Worm (Caenorhabditis elegans) whole organism, L4/young adult: ENCODE measurements around the gene F35E8.9.

Experiments
- W03F9.2 ChIP-seq: fragments of 150-350 bp; optimal IDR thresholded peaks from 2 replicates; lab custom pipeline; 2014; ENCODE audit warnings: missing biosample characterization, missing genetic modification characterization
- dao-5 ChIP-seq: sonication (generic microtip); optimal IDR thresholded peaks from 2 replicates; lab custom pipeline; 2016; ENCODE audit warnings: missing genotype, missing genetic modification characterization, moderate library complexity, missing compliant biosample characterization
- him-1 ChIP-seq: sonication (generic microtip); optimal IDR thresholded peaks from 2 replicates; lab custom pipeline; 2016; ENCODE audit warnings: missing genotype, missing genetic modification reagents, missing genetic modification characterization, missing compliant biosample characterization

ce11 chrV:15896671-15897070 is 20.7 kb downstream of the F35E8.9 start, which contains the start of gene nhr-213:
- no peak for TF ChIP-seq W03F9.2 (tag; lab: Kevin White, UChicago)
- TF ChIP-seq him-1 (tag; lab: Kevin White, UChicago) = no peak
- TF ChIP-seq dao-5 (tag; lab: Kevin White, UChicago) = no peak
